Worm (Caenorhabditis elegans) whole organism, mixed stage, embryonic: ENCODE data around the gene C48B4.6.

Experiments
- M03D4.4 ChIP-seq: sonication (generic microtip); optimal IDR thresholded peaks from 2 replicates; lab custom pipeline; 2017; ENCODE audit warnings: mild to moderate bottlenecking, missing genetic modification characterization, missing compliant biosample characterization
- bed-3 ChIP-seq: fragments of 200-800 bp; sonication (Bioruptor generic); optimal IDR thresholded peaks from 3 replicates; lab custom pipeline; 2018; ENCODE audit warnings: mild to moderate bottlenecking, missing genetic modification characterization, moderate library complexity, missing compliant biosample characterization
- blmp-1 ChIP-seq: fragments of 150-350 bp; optimal IDR thresholded peaks from 2 replicates; lab custom pipeline; 2014; ENCODE audit warnings: missing biosample characterization, missing genetic modification characterization
- ceh-39 ChIP-seq: fragments of 150-350 bp; optimal IDR thresholded peaks from 2 replicates; lab custom pipeline; 2014; ENCODE audit warnings: missing biosample characterization, missing genetic modification characterization
- ceh-43 ChIP-seq: fragments of 200-800 bp; sonication (Bioruptor generic); optimal IDR thresholded peaks from 2 replicates; lab custom pipeline; 2018; ENCODE audit warnings: mild to moderate bottlenecking, missing genetic modification characterization, moderate library complexity, missing compliant biosample characterization
- ceh-83 ChIP-seq: fragments of 200-800 bp; sonication (Bioruptor generic); optimal IDR thresholded peaks from 2 replicates; lab custom pipeline; 2018; ENCODE audit warnings: mild to moderate bottlenecking, missing genetic modification characterization, missing compliant biosample characterization
- ces-1 ChIP-seq: fragments of 150-350 bp; optimal IDR thresholded peaks from 2 replicates; lab custom pipeline; 2014; ENCODE audit warnings: missing biosample characterization, missing genetic modification reagents, missing genetic modification characterization
- cnd-1 ChIP-seq: fragments of 200-800 bp; sonication (Bioruptor generic); optimal IDR thresholded peaks from 2 replicates; lab custom pipeline; 2018; ENCODE audit warnings: mild to moderate bottlenecking, missing genetic modification characterization, missing compliant biosample characterization
- drap-1 ChIP-seq: fragments of 200-800 bp; sonication (Bioruptor generic); optimal IDR thresholded peaks from 3 replicates; lab custom pipeline; 2018; ENCODE audit warnings: mild to moderate bottlenecking, missing genetic modification characterization, missing compliant biosample characterization
- elt-1 ChIP-seq: sonication (generic microtip); optimal IDR thresholded peaks from 2 replicates; lab custom pipeline; 2017; ENCODE audit warnings: missing genetic modification characterization, mild to moderate bottlenecking, missing compliant biosample characterization, antibody characterized with exemption, moderate library complexity, borderline replicate concordance; ENCODE audit not compliant: insufficient read depth
- elt-3 ChIP-seq: fragments of 150-350 bp; optimal IDR thresholded peaks from 2 replicates; lab custom pipeline; 2014; ENCODE audit warnings: missing biosample characterization, missing genetic modification characterization
- flh-1 ChIP-seq: fragments of 200-800 bp; sonication (Bioruptor generic); optimal IDR thresholded peaks from 2 replicates; lab custom pipeline; 2018; ENCODE audit warnings: mild to moderate bottlenecking, missing genetic modification characterization, moderate library complexity, missing compliant biosample characterization
- ham-2 ChIP-seq: fragments of 200-800 bp; sonication (Bioruptor generic); optimal IDR thresholded peaks from 2 replicates; lab custom pipeline; 2018; ENCODE audit warnings: mild to moderate bottlenecking, missing genetic modification characterization, missing compliant biosample characterization
- hlh-1 ChIP-seq: fragments of 150-350 bp; optimal IDR thresholded peaks from 2 replicates; lab custom pipeline; 2014; ENCODE audit warnings: missing biosample characterization, missing genetic modification reagents, missing genetic modification characterization
- lin-13 ChIP-seq: fragments of 150-350 bp; optimal IDR thresholded peaks from 2 replicates; lab custom pipeline; 2014; ENCODE audit warnings: missing biosample characterization, missing genetic modification characterization
- lin-32 ChIP-seq: fragments of 200-800 bp; sonication (Bioruptor generic); optimal IDR thresholded peaks from 2 replicates; lab custom pipeline; 2018; ENCODE audit warnings: mild to moderate bottlenecking, missing genetic modification characterization, missing compliant biosample characterization
- lsy-2 ChIP-seq: fragments of 150-350 bp; optimal IDR thresholded peaks from 2 replicates; lab custom pipeline; 2014; ENCODE audit warnings: missing biosample characterization, missing genetic modification characterization
- mab-5 ChIP-seq: fragments of 150-350 bp; optimal IDR thresholded peaks from 2 replicates; lab custom pipeline; 2014; ENCODE audit warnings: missing biosample characterization, missing genetic modification characterization
- mep-1 ChIP-seq: fragments of 150-350 bp; optimal IDR thresholded peaks from 2 replicates; lab custom pipeline; 2017; ENCODE audit warnings: missing biosample characterization, missing genetic modification reagents, missing genetic modification characterization, inconsistent platforms
- mls-2 ChIP-seq: sonication (generic microtip); optimal IDR thresholded peaks from 2 replicates; lab custom pipeline; 2016; ENCODE audit warnings: mild to moderate bottlenecking, missing genetic modification characterization, moderate library complexity, missing compliant biosample characterization
- nhr-12 ChIP-seq: fragments of 150-350 bp; optimal IDR thresholded peaks from 2 replicates; lab custom pipeline; 2014; ENCODE audit warnings: missing biosample characterization, missing genetic modification characterization
- nhr-2 ChIP-seq: fragments of 150-350 bp; optimal IDR thresholded peaks from 2 replicates; lab custom pipeline; 2014; ENCODE audit warnings: missing biosample characterization, missing genetic modification characterization
- nhr-237 ChIP-seq: fragments of 150-350 bp; optimal IDR thresholded peaks from 2 replicates; lab custom pipeline; 2014; ENCODE audit warnings: missing biosample characterization, missing genetic modification characterization
- nhr-28 ChIP-seq: fragments of 150-350 bp; optimal IDR thresholded peaks from 2 replicates; lab custom pipeline; 2014; ENCODE audit warnings: missing biosample characterization, missing genetic modification characterization
- nhr-76 ChIP-seq: sonication (generic microtip); optimal IDR thresholded peaks from 2 replicates; lab custom pipeline; 2017; ENCODE audit warnings: missing biosample characterization, missing genetic modification characterization
- pha-4 ChIP-seq: fragments of 150-350 bp; optimal IDR thresholded peaks from 2 replicates; lab custom pipeline; 2018; ENCODE audit warnings: missing biosample characterization, missing genetic modification reagents, missing genetic modification characterization
- sem-2 ChIP-seq: fragments of 200-800 bp; sonication (Bioruptor generic); optimal IDR thresholded peaks from 2 replicates; lab custom pipeline; 2018; ENCODE audit warnings: mild to moderate bottlenecking, missing genetic modification characterization, missing compliant biosample characterization
- snpc-4 ChIP-seq: fragments of 150-350 bp; optimal IDR thresholded peaks from 2 replicates; lab custom pipeline; 2014; ENCODE audit warnings: missing biosample characterization, missing genetic modification characterization
- sptf-1 ChIP-seq: sonication (generic microtip); optimal IDR thresholded peaks from 2 replicates; lab custom pipeline; 2017; ENCODE audit warnings: mild to moderate bottlenecking, missing genetic modification characterization, moderate library complexity, missing compliant biosample characterization
- tbx-8 ChIP-seq: fragments of 200-800 bp; sonication (Bioruptor generic); optimal IDR thresholded peaks from 2 replicates; lab custom pipeline; 2018; ENCODE audit warnings: mild to moderate bottlenecking, missing genetic modification characterization, moderate library complexity, missing compliant biosample characterization
- unc-120 ChIP-seq: sonication (generic microtip); optimal IDR thresholded peaks from 2 replicates; lab custom pipeline; 2017; ENCODE audit warnings: missing genetic modification characterization, missing compliant biosample characterization; ENCODE audit not compliant: poor library complexity, severe bottlenecking
- unc-39 ChIP-seq: fragments of 150-350 bp; optimal IDR thresholded peaks from 2 replicates; lab custom pipeline; 2014; ENCODE audit warnings: missing biosample characterization, missing genetic modification characterization
- unc-62 ChIP-seq: fragments of 150-350 bp; optimal IDR thresholded peaks from 2 replicates; lab custom pipeline; 2014; ENCODE audit warnings: missing biosample characterization, missing genetic modification reagents, missing genetic modification characterization
- zip-8 ChIP-seq: fragments of 150-350 bp; optimal IDR thresholded peaks from 2 replicates; lab custom pipeline; 2014; ENCODE audit warnings: missing biosample characterization, missing genetic modification characterization
- ztf-11 ChIP-seq: fragments of 150-350 bp; optimal IDR thresholded peaks from 2 replicates; lab custom pipeline; 2014; ENCODE audit warnings: missing biosample characterization, missing genetic modification characterization

C48B4.6 gene

DNA sequence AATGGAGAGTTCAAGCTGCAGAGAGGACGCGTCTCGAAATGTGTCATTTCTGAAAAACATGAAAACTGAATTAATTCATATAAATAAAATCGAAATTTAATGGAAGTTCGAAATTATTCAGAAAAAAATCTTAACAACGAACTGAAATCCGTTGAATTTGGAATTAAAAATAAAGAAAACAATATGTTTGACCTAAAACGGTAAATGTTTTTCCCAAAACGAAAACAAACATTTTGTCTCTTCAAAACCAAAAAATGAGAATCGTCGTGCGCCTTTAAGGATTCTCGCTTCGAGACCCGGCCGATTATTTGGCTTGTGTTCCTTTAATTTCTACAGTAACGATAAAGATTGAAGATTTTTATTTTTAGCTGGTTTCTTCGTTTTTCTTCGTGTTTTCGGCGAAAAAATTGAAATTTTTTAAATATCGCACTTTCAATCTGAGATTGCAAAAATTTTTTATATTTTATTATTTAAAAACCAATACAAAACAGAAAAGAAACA is 1.1 kb upstream of the C48B4.6 start, which contains the start of gene C48B4.7:
C48B4.7 (minus strand) TSS at position 51 of the 501 bp plus-strand sequence.
- TF ChIP-seq zip-8 (tag; lab: Kevin White, UChicago), result no peak
- no peak for TF ChIP-seq ceh-43 (GFP tag; lab: Kevin White, UChicago)
- TF ChIP-seq tbx-8 (GFP tag; lab: Kevin White, UChicago), result no peak
- no peak for TF ChIP-seq lin-13 (tag; lab: Kevin White, UChicago)
- no peak for TF ChIP-seq snpc-4 (tag; lab: Kevin White, UChicago)
- no peak for TF ChIP-seq ham-2
- no peak for TF ChIP-seq sem-2 (GFP tag; lab: Kevin White, UChicago)
- TF ChIP-seq elt-3, result no peak
- no peak for TF ChIP-seq mab-5 (tag; lab: Kevin White, UChicago)
- TF ChIP-seq pha-4 (tag; lab: Kevin White, UChicago), result no peak
- TF ChIP-seq nhr-76 (tag; lab: Kevin White, UChicago), result no peak
- TF ChIP-seq nhr-28, result no peak
- no peak for TF ChIP-seq cnd-1 (tag; lab: Kevin White, UChicago)
- no peak for TF ChIP-seq M03D4.4 (tag; lab: Kevin White, UChicago)
- no peak for TF ChIP-seq unc-62 (GFP tag; lab: Kevin White, UChicago)
- TF ChIP-seq mep-1 (tag; lab: Kevin White, UChicago), result no peak
- no peak for TF ChIP-seq ztf-11
- TF ChIP-seq nhr-2, result no peak
- no peak for TF ChIP-seq drap-1 (GFP tag; lab: Kevin White, UChicago)

ce11 chrIII:9556300-9556699 is 2.1 kb downstream of the C48B4.6 start, which contains the start of gene ZK1098.11:
Gene ZK1098.11, plus strand, starts transcription at chrIII:9556600.
- TF ChIP-seq bed-3 (GFP tag; lab: Kevin White, UChicago), result no peak
- no peak for TF ChIP-seq nhr-28
- no peak for TF ChIP-seq unc-39 (tag; lab: Kevin White, UChicago)
- TF ChIP-seq sptf-1, result no peak
- no peak for TF ChIP-seq zip-8 (tag; lab: Kevin White, UChicago)
- no peak for TF ChIP-seq lin-32
- TF ChIP-seq, all 35 proteins: peak for 0

ce11 chrIII:9546016-9546659 is 12.2 kb downstream of the C48B4.6 start, which contains the start of gene unc-16:
Gene unc-16, plus strand, starts transcription at chrIII:9546258.
- TF ChIP-seq lsy-2 (tag; lab: Kevin White, UChicago), result peak; percentile 98
- peak; percentile 47 for TF ChIP-seq ceh-39 (tag; lab: Kevin White, UChicago)
- peak; percentile 20 for TF ChIP-seq ceh-83
- TF ChIP-seq sptf-1, result no peak
- no peak for TF ChIP-seq cnd-1 (tag; lab: Kevin White, UChicago)
- TF ChIP-seq zip-8 (tag; lab: Kevin White, UChicago), result no peak
- TF ChIP-seq unc-62 (GFP tag; lab: Kevin White, UChicago), result peak; percentile 91
- TF ChIP-seq mep-1 (tag; lab: Kevin White, UChicago), result peak; percentile 78
- peak; percentile 47 for TF ChIP-seq hlh-1 (tag; lab: Kevin White, UChicago)
- peak; percentile 27 for TF ChIP-seq unc-120 (tag; lab: Kevin White, UChicago)
- TF ChIP-seq pha-4 (tag; lab: Kevin White, UChicago), result peak; percentile 91
- no peak for TF ChIP-seq mab-5 (tag; lab: Kevin White, UChicago)
- peak; percentile 22 for TF ChIP-seq ham-2
- peak; percentile 49 for TF ChIP-seq elt-1
- peak; percentile 65 for TF ChIP-seq nhr-237
- no peak for TF ChIP-seq lin-32
- no peak for TF ChIP-seq unc-39 (tag; lab: Kevin White, UChicago)
- TF ChIP-seq nhr-12, result no peak
- no peak for TF ChIP-seq tbx-8 (GFP tag; lab: Kevin White, UChicago)
- TF ChIP-seq blmp-1 (tag; lab: Kevin White, UChicago), result no peak
- TF ChIP-seq ztf-11, result no peak
- TF ChIP-seq ces-1 (GFP tag; lab: Kevin White, UChicago), result peak; percentile 78
- TF ChIP-seq snpc-4 (tag; lab: Kevin White, UChicago), result no peak
- no peak for TF ChIP-seq nhr-28
- peak; percentile 32 for TF ChIP-seq M03D4.4 (tag; lab: Kevin White, UChicago)
- no peak for TF ChIP-seq bed-3 (GFP tag; lab: Kevin White, UChicago)
- TF ChIP-seq ceh-43 (GFP tag; lab: Kevin White, UChicago), result no peak
- peak; percentile 32 for TF ChIP-seq drap-1 (GFP tag; lab: Kevin White, UChicago)
- no peak for TF ChIP-seq elt-3
- TF ChIP-seq nhr-2, result no peak
- no peak for TF ChIP-seq sem-2 (GFP tag; lab: Kevin White, UChicago)
- TF ChIP-seq flh-1, result no peak
- TF ChIP-seq lin-13 (tag; lab: Kevin White, UChicago), result peak; percentile 77
- peak; percentile 54 for TF ChIP-seq mls-2 (tag; lab: Kevin White, UChicago)
- TF ChIP-seq nhr-76 (tag; lab: Kevin White, UChicago), result no peak
- TF ChIP-seq, all 35 proteins: peak for 16
